Fruit fly (Drosophila melanogaster): ENCODE data around the gene CG4911.
A peak's percentile ranks its signal among the peaks of the same experiment; 100 is the strongest.

CG4911 gene

DNA sequence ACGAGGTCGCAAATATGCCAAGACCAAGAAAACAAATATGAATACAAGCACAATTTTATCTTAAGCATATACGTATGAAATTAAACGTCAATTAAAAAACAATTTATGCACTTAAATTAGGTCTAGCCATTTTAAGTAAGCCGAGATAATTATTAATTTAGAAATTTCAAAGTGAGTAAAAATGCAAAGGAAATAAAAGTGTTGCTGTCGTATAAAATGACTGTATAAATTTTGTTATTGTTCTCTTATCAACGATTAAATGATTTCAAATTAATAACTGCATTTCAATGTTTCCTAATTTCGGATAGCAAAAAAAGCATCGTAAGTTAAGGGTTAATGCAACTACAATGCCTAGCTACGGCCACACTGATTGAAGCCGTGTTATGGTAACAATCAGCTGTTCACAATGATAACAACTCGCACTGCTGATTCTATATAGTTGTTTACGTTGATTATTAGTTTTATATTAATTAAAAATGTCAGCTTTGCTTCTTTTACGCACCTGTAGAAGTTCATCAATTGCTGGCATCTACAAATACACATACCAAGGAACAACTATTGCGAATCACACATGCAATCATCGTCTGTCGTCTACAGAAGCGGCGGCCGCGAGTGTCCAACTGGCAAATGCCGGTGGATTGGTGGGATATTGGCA is at the start of gene CG4911, which contains the start of gene CG4942:
TSS of gene CG4911 (minus strand) at position 1 of the 655 bp plus-strand sequence.
TSS of gene CG4942 (plus strand) at position 375 of the 655 bp plus-strand sequence.
- TF ChIP-seq jumu (GFP tag; optimal IDR thresholded peaks at IDR 0.05) (no peak), CG31224 (GFP tag; IDR thresholded peaks at IDR 0.05) (peak; percentile 46; the same call in 1 of the 2 replicates), H15 (GFP tag; IDR thresholded peaks at IDR 0.05) (peak; percentile 63; the same call in 2 of the 3 replicates), stc (GFP tag; IDR thresholded peaks at IDR 0.05) (peak; percentile 9; the same call in 1 of the 2 replicates), nerfin-2 (GFP tag; IDR thresholded peaks at IDR 0.05; ENCODE audit: partially characterized antibody) (no peak), CG18599 (GFP tag; optimal IDR thresholded peaks at IDR 0.05) (peak; percentile 63), CG14710 (tag; optimal IDR thresholded peaks at IDR 0.05) (peak; percentile 86), CG7987 (GFP tag; optimal IDR thresholded peaks at IDR 0.05) (no peak), MESR4 (GFP tag; optimal IDR thresholded peaks at IDR 0.05) (no peak), CG17186 (GFP tag; optimal IDR thresholded peaks at IDR 0.05) (no peak), ATbp (GFP tag; optimal IDR thresholded peaks at IDR 0.05) (no peak), CG9437 (GFP tag; optimal IDR thresholded peaks at IDR 0.05) (peak; percentile 73), CG6683 (GFP tag; optimal IDR thresholded peaks at IDR 0.05) (no peak), Tbp (GFP tag; optimal IDR thresholded peaks at IDR 0.05) (peak; percentile 58), crc (GFP tag; optimal IDR thresholded peaks at IDR 0.05) (peak; percentile 49), CG8478 (optimal IDR thresholded peaks at IDR 0.05) (no peak), Hsf (GFP tag; optimal IDR thresholded peaks at IDR 0.05) (peak; percentile 85), prd (optimal IDR thresholded peaks at IDR 0.05) (no peak), prd (GFP tag; IDR thresholded peaks at IDR 0.05) (peak; percentile 80), Dbx (GFP tag; IDR thresholded peaks at IDR 0.05) (peak; percentile 52; the same call in 1 of the 3 replicates), pzg (GFP tag; optimal IDR thresholded peaks at IDR 0.05) (peak; percentile 47), CG4820 (GFP tag; optimal IDR thresholded peaks at IDR 0.05) (peak; percentile 58), Bteb2 (GFP tag; optimal IDR thresholded peaks at IDR 0.05) (peak; percentile 65), CkIIα-i1 (GFP tag; IDR thresholded peaks at IDR 0.05) (no peak), ham (GFP tag; IDR thresholded peaks at IDR 0.05) (no peak), slp2 (GFP tag; optimal IDR thresholded peaks at IDR 0.05) (peak; percentile 43), Mes4 (GFP tag; optimal IDR thresholded peaks at IDR 0.05) (peak; percentile 48), lov (optimal IDR thresholded peaks at IDR 0.05) (no peak), lov (GFP tag; IDR thresholded peaks at IDR 0.05) (no peak), Aef1 (GFP tag; IDR thresholded peaks at IDR 0.05) (peak; percentile 65; the same call in 2 of the 3 replicates), Myb (GFP tag; optimal IDR thresholded peaks at IDR 0.05) (peak; percentile 22), CG1024 (GFP tag; IDR thresholded peaks at IDR 0.05) (0 out of 2 replicates have a peak, but pooled peaks have one; percentile 22), wek (GFP tag; optimal IDR thresholded peaks at IDR 0.05) (no peak), CG18619 (GFP tag; optimal IDR thresholded peaks at IDR 0.05) (peak; percentile 56), YL-1 (GFP tag; optimal IDR thresholded peaks at IDR 0.05) (no peak), CG9797 (GFP tag; optimal IDR thresholded peaks at IDR 0.05) (peak; percentile 79), Sry-δ (GFP tag; optimal IDR thresholded peaks at IDR 0.05) (peak; percentile 33), Rx (GFP tag; IDR thresholded peaks at IDR 0.05) (no peak), Sin3A (optimal IDR thresholded peaks at IDR 0.05) (peak; percentile 82), z (GFP tag; IDR thresholded peaks at IDR 0.05) (no peak), Stat92E (GFP tag; optimal IDR thresholded peaks at IDR 0.05) (no peak), dmrt99B (tag; optimal IDR thresholded peaks at IDR 0.05) (no peak), CG15269 (tag; optimal IDR thresholded peaks at IDR 0.05) (peak; percentile 77), gcm2 (GFP tag; optimal IDR thresholded peaks at IDR 0.05) (no peak), Oaz (GFP tag; IDR thresholded peaks at IDR 0.05) (no peak), CG6654 (GFP tag; optimal IDR thresholded peaks at IDR 0.05) (peak; percentile 9), slou (GFP tag; optimal IDR thresholded peaks at IDR 0.05) (no peak), CG3847 (GFP tag; IDR thresholded peaks at IDR 0.05) (peak; percentile 84), Six4 (GFP tag; optimal IDR thresholded peaks at IDR 0.05) (peak; percentile 35), CG34224 (GFP tag; IDR thresholded peaks at IDR 0.05; ENCODE audit: partially characterized antibody) (no peak; the same call in 2 of the 3 replicates), nom (GFP tag; optimal IDR thresholded peaks at IDR 0.05) (no peak)
